Fruit fly (Drosophila melanogaster) S2 (cell line): ENCODE data around the gene CG14731.

Experiments
- CG8478 ChIP-seq: fragments of >200 bp; optimal IDR thresholded peaks from 2 replicates; lab custom pipeline; 2018
- CTCF ChIP-seq, 2 experiments: fragments of >200 bp; optimal IDR thresholded peaks; 2 replicates each; lab custom pipeline; 2018

DNA sequence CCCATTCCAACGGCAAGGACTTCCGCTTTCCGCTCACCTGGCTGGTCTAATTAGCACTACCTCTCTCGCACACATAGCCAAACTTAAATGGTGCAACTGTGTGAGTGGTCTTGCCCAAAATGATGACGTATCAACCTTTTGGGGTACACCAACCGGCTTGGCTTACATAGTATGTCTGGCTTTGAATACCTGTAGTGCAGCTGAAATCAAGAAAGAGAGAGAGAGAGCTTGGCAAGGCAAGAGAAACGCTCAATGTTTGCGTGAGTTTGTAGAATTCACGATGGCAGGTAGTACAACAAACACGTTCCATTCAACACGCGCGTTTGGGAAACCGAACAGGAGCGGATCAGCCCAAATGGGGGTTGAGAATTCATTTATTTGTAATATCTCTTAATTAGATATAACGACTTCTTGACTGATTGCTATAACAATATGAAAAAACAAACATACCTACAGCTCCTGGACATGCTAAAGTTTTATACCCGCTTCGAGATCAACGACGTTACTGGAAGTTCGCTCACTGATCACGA lies 43.0 kb upstream of the CG14731 start:
- TF ChIP-seq CTCF (optimal IDR thresholded peaks at IDR 0.05; lab: Kevin White, UChicago) (no peak), CG8478 (no peak)
